Worm (Caenorhabditis elegans) whole organism, L2 larva: Measurements from ENCODE around the gene nlp-68.
A peak's percentile ranks its signal among the peaks of the same experiment; 100 is the strongest.

Experiments
- F13H6.1 ChIP-seq: sonication (generic microtip); optimal IDR thresholded peaks from 2 replicates; lab custom pipeline; 2016; ENCODE audit warnings: missing genetic modification characterization, missing compliant biosample characterization
- ZK546.5 ChIP-seq: sonication (generic microtip); optimal IDR thresholded peaks from 2 replicates; lab custom pipeline; 2017; ENCODE audit warnings: missing biosample characterization, missing genetic modification characterization
- alr-1 ChIP-seq: fragments of 150-350 bp; optimal IDR thresholded peaks from 2 replicates; lab custom pipeline; 2014; ENCODE audit warnings: missing biosample characterization, missing genetic modification characterization
- aly-2 ChIP-seq: fragments of 150-350 bp; optimal IDR thresholded peaks from 2 replicates; lab custom pipeline; 2014; ENCODE audit warnings: missing biosample characterization, missing genetic modification characterization
- ama-1 ChIP-seq: fragments of 150-350 bp; optimal IDR thresholded peaks from 2 replicates; lab custom pipeline; 2018; ENCODE audit warnings: inconsistent platforms
- blmp-1 ChIP-seq: sonication (generic microtip); optimal IDR thresholded peaks from 2 replicates; lab custom pipeline; 2017; ENCODE audit warnings: missing genetic modification characterization, mild to moderate bottlenecking, missing compliant biosample characterization, antibody characterized with exemption, moderate library complexity; ENCODE audit not compliant: insufficient read depth
- dmd-4 ChIP-seq: sonication (generic microtip); optimal IDR thresholded peaks from 2 replicates; lab custom pipeline; 2017; ENCODE audit warnings: missing biosample characterization, missing genetic modification characterization
- elt-1 ChIP-seq: fragments of 150-350 bp; optimal IDR thresholded peaks from 2 replicates; lab custom pipeline; 2014; ENCODE audit warnings: missing biosample characterization, missing genetic modification characterization
- elt-3 ChIP-seq: sonication (generic microtip); optimal IDR thresholded peaks from 2 replicates; lab custom pipeline; 2017; ENCODE audit warnings: missing biosample characterization, missing genetic modification characterization
- fos-1 ChIP-seq: fragments of 150-350 bp; optimal IDR thresholded peaks from 2 replicates; lab custom pipeline; 2014; ENCODE audit warnings: missing biosample characterization, missing genetic modification characterization
- gmeb-1 ChIP-seq: fragments of 150-350 bp; optimal IDR thresholded peaks from 2 replicates; lab custom pipeline; 2014; ENCODE audit warnings: missing biosample characterization, missing genetic modification characterization
- lin-13 ChIP-seq: fragments of 150-350 bp; optimal IDR thresholded peaks from 2 replicates; lab custom pipeline; 2014; ENCODE audit warnings: missing biosample characterization, missing genetic modification reagents, missing genetic modification characterization
- lin-39 ChIP-seq: fragments of 150-350 bp; optimal IDR thresholded peaks from 2 replicates; lab custom pipeline; 2014; ENCODE audit warnings: missing biosample characterization, missing genetic modification reagents, missing genetic modification characterization
- lsy-2 ChIP-seq, 2 experiments: fragments of 150-350 bp in 1 of 2; sonication (generic microtip) in 1 of 2; optimal IDR thresholded peaks; 2 replicates each; lab custom pipeline; 2014 to 2017; ENCODE audit warnings: missing biosample characterization in 2 of 2, missing genetic modification characterization in 2 of 2
- mab-5 ChIP-seq: fragments of 150-350 bp; optimal IDR thresholded peaks from 2 replicates; lab custom pipeline; 2014; ENCODE audit warnings: missing biosample characterization, missing genetic modification characterization
- mbf-1 ChIP-seq: sonication (generic microtip); optimal IDR thresholded peaks from 2 replicates; lab custom pipeline; 2017; ENCODE audit warnings: missing biosample characterization, missing genetic modification characterization
- mdl-1 ChIP-seq, 2 experiments: fragments of 150-350 bp in 1 of 2; sonication (generic microtip) in 1 of 2; optimal IDR thresholded peaks; 2 replicates each; lab custom pipeline; 2017; ENCODE audit warnings: missing biosample characterization in 2 of 2, missing genetic modification characterization in 2 of 2
- nhr-10 ChIP-seq: sonication (generic microtip); optimal IDR thresholded peaks from 2 replicates; lab custom pipeline; 2017; ENCODE audit warnings: missing biosample characterization, missing genetic modification characterization
- nhr-129 ChIP-seq: fragments of 150-350 bp; optimal IDR thresholded peaks from 2 replicates; lab custom pipeline; 2014; ENCODE audit warnings: missing biosample characterization, missing genetic modification characterization
- nhr-21 ChIP-seq: fragments of 150-350 bp; optimal IDR thresholded peaks from 2 replicates; lab custom pipeline; 2014; ENCODE audit warnings: missing biosample characterization, missing genetic modification characterization
- nhr-23 ChIP-seq: fragments of 150-350 bp; optimal IDR thresholded peaks from 2 replicates; lab custom pipeline; 2014; ENCODE audit warnings: missing biosample characterization, missing genetic modification reagents, missing genetic modification characterization
- nhr-25 ChIP-seq: fragments of 150-350 bp; sonication (generic microtip); optimal IDR thresholded peaks from 3 replicates; lab custom pipeline; 2014; ENCODE audit warnings: missing biosample characterization, missing genetic modification characterization
- nhr-6 ChIP-seq: fragments of 150-350 bp; optimal IDR thresholded peaks from 2 replicates; lab custom pipeline; 2014; ENCODE audit warnings: missing biosample characterization, missing genetic modification characterization
- nhr-77 ChIP-seq: fragments of 150-350 bp; optimal IDR thresholded peaks from 2 replicates; lab custom pipeline; 2014; ENCODE audit warnings: missing biosample characterization, missing genetic modification characterization
- peb-1 ChIP-seq: fragments of 150-350 bp; optimal IDR thresholded peaks from 2 replicates; lab custom pipeline; 2014; ENCODE audit warnings: missing biosample characterization, missing genetic modification characterization
- sma-3 ChIP-seq: sonication (generic microtip); optimal IDR thresholded peaks from 2 replicates; lab custom pipeline; 2016; ENCODE audit warnings: missing genetic modification reagents, missing genetic modification characterization, missing compliant biosample characterization
- sma-9 ChIP-seq, 2 experiments: fragments of 150-350 bp in 1 of 2; sonication (generic microtip) in 1 of 2; optimal IDR thresholded peaks; 2 replicates each; lab custom pipeline; 2014 to 2016; ENCODE audit warnings: missing genetic modification characterization in 2 of 2, mild to moderate bottlenecking in 1 of 2, missing biosample characterization in 1 of 2, missing compliant biosample characterization in 1 of 2, missing genetic modification reagents in 1 of 2, moderate library complexity in 1 of 2
- snpc-4 ChIP-seq: fragments of 150-350 bp; optimal IDR thresholded peaks from 2 replicates; lab custom pipeline; 2014; ENCODE audit warnings: missing biosample characterization, missing genetic modification characterization
- unc-62 ChIP-seq: fragments of 150-350 bp; optimal IDR thresholded peaks from 2 replicates; lab custom pipeline; 2014; ENCODE audit warnings: missing biosample characterization, missing genetic modification reagents, missing genetic modification characterization
- zag-1 ChIP-seq: fragments of 150-350 bp; optimal IDR thresholded peaks from 2 replicates; lab custom pipeline; 2014; ENCODE audit warnings: missing biosample characterization, missing genetic modification characterization
- ztf-11 ChIP-seq: sonication (generic microtip); optimal IDR thresholded peaks from 2 replicates; lab custom pipeline; 2017; ENCODE audit warnings: missing biosample characterization, missing genetic modification characterization
- ztf-4 ChIP-seq: fragments of 150-350 bp; optimal IDR thresholded peaks from 2 replicates; lab custom pipeline; 2014; ENCODE audit warnings: missing biosample characterization, missing genetic modification characterization

The nlp-68 gene

ce11 chrIII:10560296-10560695 is 21.3 kb upstream of the nlp-68 start, which contains the start of gene rab-30:
TSS of gene rab-30 (plus strand) at chrIII:10560596.
- no peak for TF ChIP-seq nhr-77 (tag; lab: Kevin White, UChicago)
- no peak for TF ChIP-seq elt-3 (tag; lab: Kevin White, UChicago)
- TF ChIP-seq ama-1 (lab: Kevin White, UChicago): no peak
- TF ChIP-seq alr-1: no peak
- TF ChIP-seq ztf-11 (tag; lab: Kevin White, UChicago): no peak

- TF ChIP-seq lsy-2 (tag; optimal IDR thresholded peaks at IDR 0.05; lab: Kevin White, UChicago) (no peak), elt-1 (no peak), aly-2 (tag; lab: Kevin White, UChicago) (no peak), unc-62 (GFP tag; lab: Kevin White, UChicago) (no peak), fos-1 (tag; lab: Kevin White, UChicago) (no peak), peb-1 (no peak)
Measured at ce11 chrIII:10557910-10558309, 18.9 kb upstream of the nlp-68 start, which contains the start of gene T21C12.4. TSS of gene T21C12.4 (minus strand) at chrIII:10558010.

- TF ChIP-seq mdl-1 (tag; optimal IDR thresholded peaks at IDR 0.05; lab: Kevin White, UChicago) (no peak), zag-1 (tag; lab: Kevin White, UChicago) (no peak), dmd-4 (tag; lab: Kevin White, UChicago) (no peak), ztf-4 (no peak), nhr-129 (no peak), elt-3 (tag; lab: Kevin White, UChicago) (no peak), blmp-1 (tag; lab: Kevin White, UChicago) (no peak), F13H6.1 (tag; lab: Kevin White, UChicago) (no peak)
Measured at ce11 chrIII:10552929-10553328, 14.0 kb upstream of the nlp-68 start, which contains the start of gene T21C12.8. TSS of gene T21C12.8 (minus strand) at chrIII:10553029.

ce11 chrIII:10537558-10537957 is 1.4 kb downstream of the nlp-68 start:
- TF ChIP-seq lin-39 (no peak), ztf-11 (tag; lab: Kevin White, UChicago) (no peak), nhr-21 (tag; lab: Kevin White, UChicago) (peak; percentile 34), sma-3 (GFP tag; lab: Kevin White, UChicago) (peak; percentile 33), nhr-23 (tag; lab: Kevin White, UChicago) (no peak)

- TF ChIP-seq mab-5 (tag; lab: Kevin White, UChicago) (no peak), ZK546.5 (tag; lab: Kevin White, UChicago) (no peak), sma-9 (GFP tag; optimal IDR thresholded peaks at IDR 0.05; lab: Kevin White, UChicago) (no peak), sma-9 (tag; optimal IDR thresholded peaks at IDR 0.05; lab: Kevin White, UChicago) (no peak), elt-1 (no peak), nhr-10 (tag; lab: Kevin White, UChicago) (no peak), peb-1 (no peak), nhr-25 (tag; lab: Kevin White, UChicago) (no peak), mbf-1 (tag; lab: Kevin White, UChicago) (no peak), gmeb-1 (no peak), nhr-129 (no peak), ztf-4 (no peak), lin-39 (no peak), nhr-6 (tag; lab: Kevin White, UChicago) (no peak), dmd-4 (tag; lab: Kevin White, UChicago) (no peak), lin-13 (no peak), aly-2 (tag; lab: Kevin White, UChicago) (no peak), F13H6.1 (tag; lab: Kevin White, UChicago) (no peak), snpc-4 (tag; lab: Kevin White, UChicago) (no peak)
Measured at ce11 chrIII:10537003-10537402, 2.0 kb downstream of the nlp-68 start.

- TF ChIP-seq snpc-4 (tag; lab: Kevin White, UChicago) (peak; percentile 30), nhr-6 (tag; lab: Kevin White, UChicago) (no peak)
Measured at ce11 chrIII:10536087-10536723, 2.8 kb downstream of the nlp-68 start.
